Fruit fly (Drosophila melanogaster): ENCODE data around the gene CG42816.

Gene CG42816

DNA sequence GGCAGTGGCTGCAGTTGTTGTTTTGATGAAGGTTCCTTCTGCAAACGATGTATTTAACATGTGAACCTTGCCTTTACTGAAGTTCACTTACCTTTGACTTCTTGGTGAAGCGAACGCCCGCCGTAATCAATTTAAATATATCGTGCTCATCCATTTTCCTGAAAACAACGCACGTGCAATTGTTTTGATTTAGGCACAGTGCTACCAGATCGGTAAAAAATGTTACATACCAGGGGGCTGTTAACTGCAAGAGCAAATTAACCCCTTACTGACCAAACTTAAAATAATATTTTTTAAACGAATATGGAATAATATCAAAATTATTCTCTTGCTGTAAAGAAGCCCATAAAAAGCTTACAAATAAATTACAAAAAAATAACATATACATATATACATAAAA, 7.1 kb upstream of the CG42816 start, which contains the start of gene ais (continued):
- no peak for TF ChIP-seq CG17186 (GFP tag; optimal IDR thresholded peaks at IDR 0.05)
- no peak for TF ChIP-seq crp (GFP tag; optimal IDR thresholded peaks at IDR 0.05)
- TF ChIP-seq inv (GFP tag; IDR thresholded peaks at IDR 0.05; ENCODE audit: partially characterized antibody), result no peak
- no peak for TF ChIP-seq Bdp1 (GFP tag; optimal IDR thresholded peaks at IDR 0.05)
- no peak for TF ChIP-seq CG34376 (GFP tag; optimal IDR thresholded peaks at IDR 0.05)
- TF ChIP-seq Dbx (GFP tag; IDR thresholded peaks at IDR 0.05), result no peak
- no peak for TF ChIP-seq H15 (GFP tag; IDR thresholded peaks at IDR 0.05)
- no peak for TF ChIP-seq Hey (tag; optimal IDR thresholded peaks at IDR 0.05)
- no peak for TF ChIP-seq CG12155 (GFP tag; optimal IDR thresholded peaks at IDR 0.05)
- no peak for TF ChIP-seq CG10979 (tag; optimal IDR thresholded peaks at IDR 0.05)
- peak; percentile 55 for TF ChIP-seq trem (tag; optimal IDR thresholded peaks at IDR 0.05)
- no peak for TF ChIP-seq Poxn (GFP tag; IDR thresholded peaks at IDR 0.05)
- no peak for TF ChIP-seq CG14667 (GFP tag; IDR thresholded peaks at IDR 0.05)
- no peak for TF ChIP-seq nerfin-1 (tag; optimal IDR thresholded peaks at IDR 0.05)
- TF ChIP-seq tap (tag; optimal IDR thresholded peaks at IDR 0.05), result no peak
- no peak for TF ChIP-seq br (optimal IDR thresholded peaks at IDR 0.05)
- TF ChIP-seq chif (GFP tag; optimal IDR thresholded peaks at IDR 0.05), result no peak
- no peak for TF ChIP-seq CG5180 (GFP tag; optimal IDR thresholded peaks at IDR 0.05)
- TF ChIP-seq ken (GFP tag; IDR thresholded peaks at IDR 0.05), result no peak
- no peak for TF ChIP-seq CG31441 (GFP tag; IDR thresholded peaks at IDR 0.05)
- TF ChIP-seq ems (GFP tag; optimal IDR thresholded peaks at IDR 0.05), result no peak
- TF ChIP-seq CG10565 (GFP tag; optimal IDR thresholded peaks at IDR 0.05), result no peak
- no peak for TF ChIP-seq CG10543 (GFP tag; optimal IDR thresholded peaks at IDR 0.05)
- no peak for TF ChIP-seq HmgD (GFP tag; optimal IDR thresholded peaks at IDR 0.05)
- no peak for TF ChIP-seq vvl (GFP tag; IDR thresholded peaks at IDR 0.05)
- TF ChIP-seq CG16815 (GFP tag; optimal IDR thresholded peaks at IDR 0.05), result no peak
- no peak for TF ChIP-seq mirr (GFP tag; optimal IDR thresholded peaks at IDR 0.05)
- no peak for TF ChIP-seq mam (GFP tag; optimal IDR thresholded peaks at IDR 0.05)
- TF ChIP-seq CG12744 (GFP tag; optimal IDR thresholded peaks at IDR 0.05), result no peak
- peak; percentile 54 for TF ChIP-seq lilli (GFP tag; optimal IDR thresholded peaks at IDR 0.05)
- 0 out of 2 replicates have a peak, but pooled peaks have one; percentile 13 for TF ChIP-seq CG10366 (GFP tag; IDR thresholded peaks at IDR 0.05)
- TF ChIP-seq gt (GFP tag; IDR thresholded peaks at IDR 0.05), result no peak
- no peak for TF ChIP-seq jigr1 (GFP tag; IDR thresholded peaks at IDR 0.05)
- no peak for TF ChIP-seq CG11398 (GFP tag; optimal IDR thresholded peaks at IDR 0.05)
- TF ChIP-seq CG31365 (tag; optimal IDR thresholded peaks at IDR 0.05), result no peak
- peak; percentile 34 for TF ChIP-seq BEAF-32 (GFP tag; optimal IDR thresholded peaks at IDR 0.05)
- TF ChIP-seq Jarid2 (GFP tag; optimal IDR thresholded peaks at IDR 0.05), result no peak
- no peak for TF ChIP-seq disco-r (GFP tag; optimal IDR thresholded peaks at IDR 0.05)
- no peak for TF ChIP-seq twi (tag; optimal IDR thresholded peaks at IDR 0.05)
- no peak for TF ChIP-seq Taf1 (GFP tag; IDR thresholded peaks at IDR 0.05)
- TF ChIP-seq CG11696 (GFP tag; IDR thresholded peaks at IDR 0.05), result no peak
- TF ChIP-seq Xbp1 (GFP tag; optimal IDR thresholded peaks at IDR 0.05), result peak; percentile 34
- TF ChIP-seq ato (GFP tag; IDR thresholded peaks at IDR 0.05; ENCODE audit: partially characterized antibody), result no peak
- no peak for TF ChIP-seq CTCF (GFP tag; optimal IDR thresholded peaks at IDR 0.05)
- no peak for TF ChIP-seq B-H1 (GFP tag; IDR thresholded peaks at IDR 0.05)
- no peak for TF ChIP-seq fd102C (GFP tag; optimal IDR thresholded peaks at IDR 0.05)
- TF ChIP-seq sd (tag; optimal IDR thresholded peaks at IDR 0.05), result no peak
- no peak for TF ChIP-seq lab (GFP tag; optimal IDR thresholded peaks at IDR 0.05)
- TF ChIP-seq fu2 (GFP tag; optimal IDR thresholded peaks at IDR 0.05), result no peak
- no peak for TF ChIP-seq CG4404 (GFP tag; IDR thresholded peaks at IDR 0.05)
- no peak for TF ChIP-seq dmrt11E (tag; optimal IDR thresholded peaks at IDR 0.05)
- peak; percentile 39 for TF ChIP-seq CG12391 (tag; optimal IDR thresholded peaks at IDR 0.05)
- peak; percentile 77 for TF ChIP-seq row (GFP tag; IDR thresholded peaks at IDR 0.05)

Measured in whole organism, embryonic.